Fruit fly (Drosophila melanogaster): ENCODE measurements around the gene CG10428.

CG10428 gene

DNA sequence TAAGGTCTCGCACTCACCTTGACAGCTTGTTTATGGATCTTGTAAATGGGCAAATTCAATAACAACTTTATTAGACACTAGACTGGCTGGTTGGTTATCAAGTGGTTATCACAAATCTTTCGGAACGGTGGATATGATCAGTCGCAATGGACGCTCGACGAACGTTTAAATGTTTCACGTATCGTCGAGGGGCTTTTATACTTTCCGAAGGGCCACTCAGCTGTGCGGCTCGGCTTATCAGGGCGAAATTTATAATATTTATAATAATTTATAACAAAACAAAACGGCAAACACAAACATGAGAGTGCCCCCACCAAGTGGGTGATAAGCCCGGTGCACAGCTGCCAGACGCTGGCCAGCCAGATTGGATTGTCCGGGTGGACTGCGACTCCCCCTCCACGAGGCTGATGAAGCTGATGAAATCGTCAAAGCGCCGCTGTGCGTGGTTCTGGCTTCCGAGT lies 5.6 kb downstream of the CG10428 start, which contains the start of gene CG10621 (continued):
- TF ChIP-seq CG4617 (GFP tag; optimal IDR thresholded peaks at IDR 0.05; ENCODE audit: borderline replicate concordance) = no peak
- no peak for TF ChIP-seq Dll (GFP tag; IDR thresholded peaks at IDR 0.05; ENCODE audit: partially characterized antibody)
- TF ChIP-seq p53 (GFP tag; optimal IDR thresholded peaks at IDR 0.05) = no peak
- no peak for TF ChIP-seq Side (GFP tag; optimal IDR thresholded peaks at IDR 0.05)
- no peak for TF ChIP-seq cwo (GFP tag; optimal IDR thresholded peaks at IDR 0.05)
- TF ChIP-seq ftz-f1 (GFP tag; optimal IDR thresholded peaks at IDR 0.05) = peak; percentile 74
- TF ChIP-seq fru (optimal IDR thresholded peaks at IDR 0.05) = no peak
- no peak; the same call in 1 of the 2 replicates for TF ChIP-seq CG9932 (GFP tag; IDR thresholded peaks at IDR 0.05)
- no peak for TF ChIP-seq seq (GFP tag; IDR thresholded peaks at IDR 0.05)
- no peak for TF ChIP-seq tna (GFP tag; IDR thresholded peaks at IDR 0.05; ENCODE audit: partially characterized antibody)
- peak; percentile 68 for TF ChIP-seq Hey (tag; optimal IDR thresholded peaks at IDR 0.05)
- no peak for TF ChIP-seq CG11695 (GFP tag; IDR thresholded peaks at IDR 0.05)
- no peak for TF ChIP-seq CG9437 (GFP tag; optimal IDR thresholded peaks at IDR 0.05)
- no peak for TF ChIP-seq CG8478 (optimal IDR thresholded peaks at IDR 0.05)
- TF ChIP-seq rib (GFP tag; IDR thresholded peaks at IDR 0.05) = peak; percentile 28; the same call in 1 of the 2 replicates
- TF ChIP-seq ac (GFP tag; optimal IDR thresholded peaks at IDR 0.05) = no peak
- no peak for TF ChIP-seq tll (GFP tag; optimal IDR thresholded peaks at IDR 0.05)
- no peak for TF ChIP-seq disco-r (GFP tag; optimal IDR thresholded peaks at IDR 0.05)
- 0 out of 2 replicates have a peak, but pooled peaks have one; percentile 16 for TF ChIP-seq Drgx (GFP tag; IDR thresholded peaks at IDR 0.05)
- TF ChIP-seq unc-4 (GFP tag; IDR thresholded peaks at IDR 0.05; ENCODE audit: partially characterized antibody) = no peak
- no peak for TF ChIP-seq Camta (GFP tag; optimal IDR thresholded peaks at IDR 0.05)
- no peak for TF ChIP-seq HLH54F (GFP tag; optimal IDR thresholded peaks at IDR 0.05)
- no peak for TF ChIP-seq sqz (GFP tag; optimal IDR thresholded peaks at IDR 0.05)
- TF ChIP-seq toy (GFP tag; IDR thresholded peaks at IDR 0.05) = no peak
- TF ChIP-seq Nf-YC (tag; optimal IDR thresholded peaks at IDR 0.05) = no peak
- no peak for TF ChIP-seq Dfd (GFP tag; optimal IDR thresholded peaks at IDR 0.05)
- no peak for TF ChIP-seq bab2 (GFP tag; optimal IDR thresholded peaks at IDR 0.05)
- no peak for TF ChIP-seq CG13775 (GFP tag; optimal IDR thresholded peaks at IDR 0.05)
- TF ChIP-seq fd102C (GFP tag; optimal IDR thresholded peaks at IDR 0.05) = no peak
- TF ChIP-seq gem (tag; optimal IDR thresholded peaks at IDR 0.05) = no peak
- TF ChIP-seq eve (GFP tag; optimal IDR thresholded peaks at IDR 0.05) = no peak
- no peak for TF ChIP-seq Aef1 (GFP tag; IDR thresholded peaks at IDR 0.05)
- no peak for TF ChIP-seq zfh1 (GFP tag; IDR thresholded peaks at IDR 0.05)
- no peak for TF ChIP-seq stc (GFP tag; IDR thresholded peaks at IDR 0.05)
- TF ChIP-seq cg (GFP tag; optimal IDR thresholded peaks at IDR 0.05) = no peak
- no peak for TF ChIP-seq Dek (tag; optimal IDR thresholded peaks at IDR 0.05)
- TF ChIP-seq fd96Cb (tag; optimal IDR thresholded peaks at IDR 0.05) = no peak
- TF ChIP-seq dm (GFP tag; optimal IDR thresholded peaks at IDR 0.05) = no peak
- no peak for TF ChIP-seq CG4820 (GFP tag; optimal IDR thresholded peaks at IDR 0.05)
- TF ChIP-seq Fer1 (GFP tag; optimal IDR thresholded peaks at IDR 0.05) = no peak
- TF ChIP-seq CG13894 (tag; optimal IDR thresholded peaks at IDR 0.05) = peak; percentile 24
- TF ChIP-seq CG11696 (GFP tag; IDR thresholded peaks at IDR 0.05) = no peak
- TF ChIP-seq Nf-YB (GFP tag; optimal IDR thresholded peaks at IDR 0.05) = no peak
- TF ChIP-seq Oli (tag; optimal IDR thresholded peaks at IDR 0.05) = no peak
- no peak for TF ChIP-seq CG30403 (GFP tag; optimal IDR thresholded peaks at IDR 0.05)
- no peak for TF ChIP-seq CG3847 (GFP tag; IDR thresholded peaks at IDR 0.05)
- TF ChIP-seq onecut (GFP tag; IDR thresholded peaks at IDR 0.05) = no peak
- TF ChIP-seq CG7839 (tag; optimal IDR thresholded peaks at IDR 0.05) = no peak
- no peak for TF ChIP-seq CG3726 (GFP tag; IDR thresholded peaks at IDR 0.05)
- TF ChIP-seq Bgb (GFP tag; IDR thresholded peaks at IDR 0.05; ENCODE audit: partially characterized antibody) = no peak
- TF ChIP-seq CG33557 (GFP tag; optimal IDR thresholded peaks at IDR 0.05) = no peak
- no peak for TF ChIP-seq CG1832 (GFP tag; optimal IDR thresholded peaks at IDR 0.05)
